Fruit fly (Drosophila melanogaster): ENCODE results near the gene PGRP-LC.

The PGRP-LC gene

dm6 chr3L:9360217-9360692 lies 21.6 kb downstream of the PGRP-LC start, which contains the start of gene Pdxk (continued):
- peak; percentile 31 for TF ChIP-seq Fer1 (GFP tag; optimal IDR thresholded peaks at IDR 0.05)
- no peak for TF ChIP-seq CG9817 (tag; optimal IDR thresholded peaks at IDR 0.05)
- TF ChIP-seq pita (GFP tag; optimal IDR thresholded peaks at IDR 0.05), result no peak
- no peak; the same call in 1 of the 2 replicates for TF ChIP-seq stc (GFP tag; IDR thresholded peaks at IDR 0.05)
- no peak for TF ChIP-seq Lhr (GFP tag; optimal IDR thresholded peaks at IDR 0.05)
- TF ChIP-seq sens (GFP tag), result peak; percentile 58
- TF ChIP-seq Chrac-16 (GFP tag; optimal IDR thresholded peaks at IDR 0.05), result no peak
- TF ChIP-seq CG17328 (GFP tag; IDR thresholded peaks at IDR 0.05), result no peak
- no peak for TF ChIP-seq CG3163 (GFP tag; optimal IDR thresholded peaks at IDR 0.05)
- TF ChIP-seq pros (GFP tag; optimal IDR thresholded peaks at IDR 0.05), result peak; percentile 42
- no peak for TF ChIP-seq sc (optimal IDR thresholded peaks at IDR 0.05)
- TF ChIP-seq sc (GFP tag; optimal IDR thresholded peaks at IDR 0.05), result no peak
- no peak for TF ChIP-seq Stat92E (GFP tag; optimal IDR thresholded peaks at IDR 0.05)
- TF ChIP-seq sens-2 (GFP tag; IDR thresholded peaks at IDR 0.05), result no peak
- no peak for TF ChIP-seq Dbx (GFP tag; IDR thresholded peaks at IDR 0.05)
- TF ChIP-seq lov (optimal IDR thresholded peaks at IDR 0.05), result no peak
- TF ChIP-seq lov (GFP tag; IDR thresholded peaks at IDR 0.05), result no peak
- TF ChIP-seq Hr51 (GFP tag; optimal IDR thresholded peaks at IDR 0.05), result no peak
- peak; percentile 63 for TF ChIP-seq gfzf (GFP tag; optimal IDR thresholded peaks at IDR 0.05)
- TF ChIP-seq Ptx1 (GFP tag; IDR thresholded peaks at IDR 0.05), result no peak
- TF ChIP-seq CG11456 (GFP tag; IDR thresholded peaks at IDR 0.05), result no peak
- peak; percentile 38 for TF ChIP-seq BEAF-32 (GFP tag; optimal IDR thresholded peaks at IDR 0.05)
- peak; percentile 48 for TF ChIP-seq CG13287 (GFP tag; IDR thresholded peaks at IDR 0.05; ENCODE audit: partially characterized antibody)
- TF ChIP-seq CG10209 (GFP tag; optimal IDR thresholded peaks at IDR 0.05), result no peak
- TF ChIP-seq E2f2 (GFP tag; IDR thresholded peaks at IDR 0.05), result peak; percentile 37; the same call in 1 of the 2 replicates
- peak; percentile 77; the same call in 3 of the 4 replicates for TF ChIP-seq chinmo (GFP tag; IDR thresholded peaks at IDR 0.05; ENCODE audit: partially characterized antibody)
- TF ChIP-seq odd (GFP tag; optimal IDR thresholded peaks at IDR 0.05), result peak; percentile 53
- no peak for TF ChIP-seq CG13775 (GFP tag; optimal IDR thresholded peaks at IDR 0.05)
- peak; percentile 45 for TF ChIP-seq caup (GFP tag; optimal IDR thresholded peaks at IDR 0.05; ENCODE audit: severe bottlenecking)
- no peak for TF ChIP-seq CG11723 (GFP tag; optimal IDR thresholded peaks at IDR 0.05)
- no peak for TF ChIP-seq CG12942 (GFP tag; optimal IDR thresholded peaks at IDR 0.05)
- TF ChIP-seq h (optimal IDR thresholded peaks at IDR 0.05), result no peak
- TF ChIP-seq HmgZ (tag; optimal IDR thresholded peaks at IDR 0.05), result peak; percentile 53
- TF ChIP-seq CG10543 (GFP tag; optimal IDR thresholded peaks at IDR 0.05), result peak; percentile 94
- no peak for TF ChIP-seq nmo (GFP tag; optimal IDR thresholded peaks at IDR 0.05)
- TF ChIP-seq CG8924 (tag; optimal IDR thresholded peaks at IDR 0.05), result no peak
- TF ChIP-seq CG2120 (GFP tag; optimal IDR thresholded peaks at IDR 0.05), result peak; percentile 30
- TF ChIP-seq CG11696 (GFP tag; IDR thresholded peaks at IDR 0.05), result no peak
- TF ChIP-seq GATAe (GFP tag; conservative IDR thresholded peaks at IDR 0.05), result peak; percentile 89
- no peak for TF ChIP-seq Hr39 (optimal IDR thresholded peaks at IDR 0.05)
- no peak for TF ChIP-seq CG15601 (tag; optimal IDR thresholded peaks at IDR 0.05)
- peak; percentile 16 for TF ChIP-seq PHDP (tag; optimal IDR thresholded peaks at IDR 0.05)
- TF ChIP-seq hth (optimal IDR thresholded peaks at IDR 0.05), result no peak
- peak; percentile 10 for TF ChIP-seq CG2712 (tag; optimal IDR thresholded peaks at IDR 0.05)
- TF ChIP-seq ash1 (GFP tag; optimal IDR thresholded peaks at IDR 0.05), result no peak
- no peak for TF ChIP-seq CG15696 (tag; optimal IDR thresholded peaks at IDR 0.05)
- TF ChIP-seq CkIIα-i1 (GFP tag; IDR thresholded peaks at IDR 0.05), result no peak
- TF ChIP-seq CG16779 (GFP tag; IDR thresholded peaks at IDR 0.05), result no peak
- TF ChIP-seq Hsf (GFP tag; optimal IDR thresholded peaks at IDR 0.05), result no peak
- TF ChIP-seq Dp (GFP tag; optimal IDR thresholded peaks at IDR 0.05), result peak; percentile 41
- TF ChIP-seq Doc3 (GFP tag; IDR thresholded peaks at IDR 0.05; ENCODE audit: partially characterized antibody), result no peak
- no peak for TF ChIP-seq CG2199 (GFP tag; IDR thresholded peaks at IDR 0.05)
